Worm (Caenorhabditis elegans): ENCODE data around the gene ZC449.1.

DNA sequence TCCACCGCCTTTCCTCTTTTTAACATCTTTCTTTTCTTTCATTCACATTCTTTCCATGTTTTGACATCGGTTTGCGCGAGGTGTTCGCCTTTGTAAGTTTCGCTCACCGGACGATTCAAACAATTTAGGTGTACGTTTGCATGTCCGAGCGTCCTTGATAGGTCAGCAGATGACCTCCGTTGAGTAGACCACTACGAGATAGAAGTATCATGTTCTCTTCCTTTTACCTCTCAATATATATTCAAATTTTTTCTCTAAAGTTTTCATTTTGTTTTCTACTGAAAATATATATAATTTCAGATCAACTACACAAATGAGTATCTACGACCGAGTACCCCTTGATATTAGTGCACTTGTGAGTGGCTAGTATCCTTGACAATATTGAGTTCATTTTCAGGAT is 36.5 kb downstream of the ZC449.1 start, which contains the start of gene C24H10.3:
- no peak for TF ChIP-seq F13C5.2 (tag; optimal IDR thresholded peaks at IDR 0.05)
- no peak for TF ChIP-seq pes-1 (GFP tag; IDR thresholded peaks at IDR 0.05)
- TF ChIP-seq ceh-36 (tag; optimal IDR thresholded peaks at IDR 0.05) = no peak
- TF ChIP-seq ama-1 (optimal IDR thresholded peaks at IDR 0.05) = no peak
